Worm (Caenorhabditis elegans) whole organism, midembryonic: ENCODE results near the gene klo-2.
"Not testable (repeated sequence)": the region's sequence is repeated elsewhere in the genome, so short reads cannot be mapped to it uniquely, and the experiment has no call there.

Experiments used
- T22C8.4 ChIP-seq: fragments of 200-800 bp; sonication (Bioruptor generic); IDR thresholded peaks from 2 replicates; pipeline ENCODE4 v1.3.6; 2022; ENCODE audit warnings: missing genetic modification characterization, missing compliant biosample characterization
- cog-1 ChIP-seq: sonication (generic microtip); optimal IDR thresholded peaks from 2 replicates; lab custom pipeline; 2016; ENCODE audit warnings: missing genetic modification characterization, missing compliant biosample characterization
- flt-1 ChIP-seq: fragments of 200-800 bp; sonication (Bioruptor generic); IDR thresholded peaks from 2 replicates; pipeline ENCODE4 v1.3.6; 2022; ENCODE audit warnings: missing genetic modification characterization, missing compliant biosample characterization
- klf-2 ChIP-seq: fragments of 200-800 bp; sonication (Bioruptor generic); conservative IDR thresholded peaks from 2 replicates; pipeline ENCODE4 v1.3.6; 2022; ENCODE audit warnings: missing genetic modification reagents, missing genetic modification characterization, missing compliant biosample characterization
- med-1 ChIP-seq: sonication (generic microtip); optimal IDR thresholded peaks from 2 replicates; lab custom pipeline; 2017; ENCODE audit warnings: missing genetic modification characterization, mild to moderate bottlenecking, missing compliant biosample characterization, antibody characterized with exemption, missing genetic modification reagents; ENCODE audit not compliant: insufficient read depth
- ref-1 ChIP-seq: fragments of 200-800 bp; sonication (Bioruptor generic); conservative IDR thresholded peaks from 2 replicates; pipeline ENCODE4 v1.3.6; 2022; ENCODE audit warnings: missing genetic modification reagents, missing genetic modification characterization, missing compliant biosample characterization
- tab-1 ChIP-seq: fragments of 200-800 bp; sonication (Bioruptor generic); IDR thresholded peaks from 2 replicates; pipeline ENCODE4 v1.3.6; 2022; ENCODE audit warnings: missing genetic modification characterization, missing compliant biosample characterization
- ztf-23 ChIP-seq: fragments of 200-800 bp; sonication (Bioruptor generic); IDR thresholded peaks from 2 replicates; pipeline ENCODE4 v1.3.6; 2022; ENCODE audit warnings: missing genetic modification reagents, missing genetic modification characterization, missing compliant biosample characterization
- ztf-29 ChIP-seq: fragments of 200-800 bp; sonication (Bioruptor generic); IDR thresholded peaks from 2 replicates; pipeline ENCODE4 v1.3.6; 2022; ENCODE audit warnings: missing genetic modification reagents, missing genetic modification characterization, missing compliant biosample characterization

DNA sequence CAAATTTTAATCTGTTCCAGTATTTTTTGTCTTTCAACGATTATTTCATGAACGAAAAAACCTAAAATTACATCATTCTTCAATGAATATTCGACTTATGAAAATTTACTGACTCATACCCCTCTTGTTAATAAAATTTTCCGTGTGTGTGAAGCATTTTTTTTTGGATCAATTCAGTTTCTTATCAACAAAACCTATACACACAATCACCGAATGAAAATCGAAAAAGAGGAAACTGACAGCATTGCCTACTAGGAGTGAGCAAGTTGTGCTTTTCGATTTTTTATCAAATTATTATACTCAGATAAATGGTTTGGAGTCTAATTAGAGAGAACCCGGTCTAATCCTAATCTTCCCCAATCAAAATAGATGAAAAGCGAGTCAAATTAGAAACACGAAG lies 12.7 kb downstream of the klo-2 start, which contains the start of gene E02H9.3:
- not testable (repeated sequence) for TF ChIP-seq klf-2 (GFP tag; lab: Robert Waterston, UW); tab-1 (GFP tag; lab: Robert Waterston, UW); ref-1; ztf-23 (GFP tag; lab: Robert Waterston, UW); cog-1 (tag; lab: Kevin White, UChicago); T22C8.4 (GFP tag; lab: Robert Waterston, UW); med-1; flt-1 (GFP tag; lab: Robert Waterston, UW); ztf-29 (GFP tag; lab: Robert Waterston, UW)
